Worm (Caenorhabditis elegans) whole organism, L3 larva: ENCODE results near the gene C18G1.9.

ENCODE experiments used
- aly-2 ChIP-seq: fragments of 150-350 bp; optimal IDR thresholded peaks from 2 replicates; lab custom pipeline; 2014; ENCODE audit warnings: missing biosample characterization, missing genetic modification characterization
- elt-2 ChIP-seq: sonication (generic microtip); optimal IDR thresholded peaks from 2 replicates; lab custom pipeline; 2016; ENCODE audit warnings: missing genetic modification reagents, mild to moderate bottlenecking, missing genetic modification characterization, missing compliant biosample characterization
- lin-39 ChIP-seq: fragments of 150-350 bp; optimal IDR thresholded peaks from 2 replicates; lab custom pipeline; 2018; ENCODE audit warnings: missing biosample characterization, missing genetic modification reagents, missing genetic modification characterization
- mml-1 ChIP-seq: fragments of 150-350 bp; sonication (generic microtip); optimal IDR thresholded peaks from 3 replicates; lab custom pipeline; 2014; ENCODE audit warnings: missing biosample characterization, missing genetic modification characterization
- nhr-77 ChIP-seq: fragments of 150-350 bp; optimal IDR thresholded peaks from 2 replicates; lab custom pipeline; 2014; ENCODE audit warnings: missing biosample characterization, missing genetic modification characterization
- pha-4 ChIP-seq: fragments of 150-350 bp; optimal IDR thresholded peaks from 2 replicates; lab custom pipeline; 2014; ENCODE audit warnings: missing biosample characterization, missing genetic modification reagents, missing genetic modification characterization
- snpc-4 ChIP-seq: fragments of 150-350 bp; optimal IDR thresholded peaks from 2 replicates; lab custom pipeline; 2014; ENCODE audit warnings: missing biosample characterization, missing genetic modification characterization
- tbx-2 ChIP-seq: sonication (generic microtip); optimal IDR thresholded peaks from 2 replicates; lab custom pipeline; 2016; ENCODE audit warnings: mild to moderate bottlenecking, missing genetic modification characterization, missing compliant biosample characterization
- unc-62 ChIP-seq: fragments of 150-350 bp; sonication (generic microtip); optimal IDR thresholded peaks from 4 replicates; lab custom pipeline; 2014; ENCODE audit warnings: missing biosample characterization, missing genetic modification reagents, missing genetic modification characterization
- ztf-11 ChIP-seq: fragments of 150-350 bp; optimal IDR thresholded peaks from 2 replicates; lab custom pipeline; 2014; ENCODE audit warnings: missing biosample characterization, missing genetic modification characterization

- TF ChIP-seq snpc-4 (tag; lab: Kevin White, UChicago) (no peak), nhr-77 (no peak), elt-2 (no peak), lin-39 (no peak), mml-1 (tag; lab: Kevin White, UChicago) (no peak), aly-2 (no peak), pha-4 (tag; lab: Kevin White, UChicago) (no peak), ztf-11 (no peak), tbx-2 (tag; lab: Kevin White, UChicago) (no peak), unc-62 (no peak)
These were observed 11.5 kb downstream of the C18G1.9 start for ce11 chrV:4758019-4758418.
